Worm (Caenorhabditis elegans): ENCODE measurements around the gene natb-1.

natb-1 gene

DNA sequence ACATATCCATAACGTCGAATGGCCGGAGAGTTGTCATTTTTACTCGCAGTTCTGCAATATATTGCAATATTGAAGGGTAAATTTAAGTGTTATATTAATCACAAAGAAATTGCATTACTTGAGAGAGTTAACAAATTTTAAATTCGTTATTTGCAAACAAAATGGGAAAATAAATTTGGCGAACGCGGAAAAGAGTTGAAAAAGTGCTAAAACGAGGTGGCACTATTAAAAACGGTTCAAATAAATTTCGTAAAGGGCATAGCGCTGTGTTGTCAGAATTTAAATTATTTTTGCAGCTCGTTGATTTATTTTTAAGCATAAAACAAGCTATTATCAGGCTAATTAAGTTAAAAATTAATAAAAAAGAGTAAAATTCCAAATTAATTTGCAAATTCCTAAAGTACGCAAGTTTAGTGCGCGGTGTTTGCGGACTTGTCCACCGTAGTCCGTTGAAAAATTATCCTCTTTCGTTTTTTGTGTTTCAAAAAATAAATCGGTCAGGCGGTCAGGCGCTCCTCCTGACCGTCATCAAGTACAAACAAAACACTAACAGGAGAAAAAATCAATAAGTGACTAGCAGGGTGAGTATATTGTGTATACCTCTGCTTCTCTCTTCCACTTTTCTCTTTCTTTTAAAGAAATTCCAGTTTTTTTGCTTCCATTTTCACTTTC is at the start of gene natb-1, which contains the start of gene abhd-12:
Gene natb-1 (minus strand): TSS at position 51 of the 672 bp plus-strand sequence.
Gene abhd-12 (plus strand): TSS at position 499 of the 672 bp plus-strand sequence.
- TF ChIP-seq unc-98 (GFP tag; IDR thresholded peaks at IDR 0.05) = no peak
- TF ChIP-seq sup-37 (GFP tag; optimal IDR thresholded peaks at IDR 0.05) = no peak
- TF ChIP-seq dpl-1 (GFP tag; optimal IDR thresholded peaks at IDR 0.05) = peak; percentile 20 to 60 (median 55)
- peak in 1 of 2 experiments; percentile 52 for TF ChIP-seq mdl-1 (tag; optimal IDR thresholded peaks at IDR 0.05)
- peak in 1 of 3 experiments; percentile 30 for TF ChIP-seq ceh-82 (tag; optimal IDR thresholded peaks at IDR 0.05)
- TF ChIP-seq ets-5 (GFP tag; IDR thresholded peaks at IDR 0.05) = no peak
- no peak for TF ChIP-seq snpc-4 (tag; optimal IDR thresholded peaks at IDR 0.05)
- TF ChIP-seq alr-1 (tag; optimal IDR thresholded peaks at IDR 0.05; ENCODE audit: borderline replicate concordance) = no peak
- no peak for TF ChIP-seq fkh-10 (GFP tag; optimal IDR thresholded peaks at IDR 0.05)
- peak; percentile 44 for TF ChIP-seq C16A3.4 (tag; optimal IDR thresholded peaks at IDR 0.05)
- peak; percentile 47 for TF ChIP-seq nhr-71 (tag; optimal IDR thresholded peaks at IDR 0.05)
- no peak for TF ChIP-seq ceh-90 (tag; optimal IDR thresholded peaks at IDR 0.05)
- no peak for TF ChIP-seq lin-39 (tag; optimal IDR thresholded peaks at IDR 0.05)
- peak in 1 of 6 experiments; percentile 15 for TF ChIP-seq elt-3 (tag; optimal IDR thresholded peaks at IDR 0.05)
- no peak for TF ChIP-seq C34B4.2 (tag; optimal IDR thresholded peaks at IDR 0.05)
- no peak for TF ChIP-seq ceh-88 (GFP tag; IDR thresholded peaks at IDR 0.05)
- no peak for TF ChIP-seq ztf-4 (tag; optimal IDR thresholded peaks at IDR 0.05)
- peak; percentile 57 for TF ChIP-seq unc-130 (tag; optimal IDR thresholded peaks at IDR 0.05)
- TF ChIP-seq nhr-12 (tag; optimal IDR thresholded peaks at IDR 0.05) = no peak
- no peak for TF ChIP-seq Y116A8C.19 (tag; optimal IDR thresholded peaks at IDR 0.05; ENCODE audit: borderline replicate concordance)
- TF ChIP-seq isw-1 (GFP tag; IDR thresholded peaks at IDR 0.05) = no peak
- TF ChIP-seq xbp-1 (tag; optimal IDR thresholded peaks at IDR 0.05) = peak; percentile 38
- no peak for TF ChIP-seq nhr-237 (tag; optimal IDR thresholded peaks at IDR 0.05)
- peak; percentile 55 for TF ChIP-seq lin-14 (GFP tag; optimal IDR thresholded peaks at IDR 0.05)
- peak; percentile 27 for TF ChIP-seq swsn-7 (tag; optimal IDR thresholded peaks at IDR 0.05)
- no peak for TF ChIP-seq ceh-8 (GFP tag; optimal IDR thresholded peaks at IDR 0.05)
- peak; percentile 92 to 98 for TF ChIP-seq lsy-2 (tag; optimal IDR thresholded peaks at IDR 0.05)
- TF ChIP-seq ceh-63 (GFP tag; optimal IDR thresholded peaks at IDR 0.05) = no peak
- no peak for TF ChIP-seq irx-1 (tag; optimal IDR thresholded peaks at IDR 0.05)
- TF ChIP-seq nhr-20 (tag; optimal IDR thresholded peaks at IDR 0.05) = peak; percentile 54
- TF ChIP-seq tbx-2 (tag; optimal IDR thresholded peaks at IDR 0.05) = peak; percentile 19
- TF ChIP-seq nhr-19 (GFP tag; conservative IDR thresholded peaks at IDR 0.05) = no peak
- no peak for TF ChIP-seq pqm-1 (tag; optimal IDR thresholded peaks at IDR 0.05)
- no peak for TF ChIP-seq zag-1 (tag; optimal IDR thresholded peaks at IDR 0.05)
- TF ChIP-seq grh-1 (GFP tag; IDR thresholded peaks at IDR 0.05) = no peak
- peak; percentile 52 for TF ChIP-seq nhr-47 (tag; optimal IDR thresholded peaks at IDR 0.05)
- TF ChIP-seq blmp-1 (tag; optimal IDR thresholded peaks at IDR 0.05) = peak; percentile 64
- TF ChIP-seq skn-1 (tag; optimal IDR thresholded peaks at IDR 0.05) = peak; percentile 31
- peak; percentile 44 to 81 for TF ChIP-seq lin-35 (GFP tag; optimal IDR thresholded peaks at IDR 0.05)
- TF ChIP-seq efl-1 (optimal IDR thresholded peaks at IDR 0.05) = peak; percentile 39 to 43
- peak; percentile 59 to 94 for TF ChIP-seq efl-1 (GFP tag; optimal IDR thresholded peaks at IDR 0.05 in 1 of 2)
- TF ChIP-seq dsc-1 (tag; optimal IDR thresholded peaks at IDR 0.05) = no peak
- peak; percentile 76 for TF ChIP-seq mep-1 (tag; optimal IDR thresholded peaks at IDR 0.05)
- peak; percentile 89 for TF ChIP-seq F16B12.6 (tag; optimal IDR thresholded peaks at IDR 0.05)
- TF ChIP-seq lin-15B (tag; optimal IDR thresholded peaks at IDR 0.05) = no peak
- TF ChIP-seq rnt-1 (tag; optimal IDR thresholded peaks at IDR 0.05) = peak; percentile 20
- no peak for TF ChIP-seq jun-1 (tag; optimal IDR thresholded peaks at IDR 0.05)
- peak; percentile 62 for TF ChIP-seq snu-23 (GFP tag; optimal IDR thresholded peaks at IDR 0.05)
- peak; percentile 69 for TF ChIP-seq nhr-85 (tag)

All from whole organism, L1 larva.